Fruit fly (Drosophila melanogaster): Measurements from ENCODE around the gene Ssdp.

Ssdp gene

dm6 chr3R:18168398-18168797, 31.0 kb downstream of the Ssdp start (continued):
- peak; percentile 31 for TF ChIP-seq CG12391 (tag; optimal IDR thresholded peaks at IDR 0.05)
- TF ChIP-seq Rfx (GFP tag; IDR thresholded peaks at IDR 0.05), result peak; percentile 74
- peak; percentile 25; the same call in 1 of the 2 replicates for TF ChIP-seq MBD-R2 (GFP tag; IDR thresholded peaks at IDR 0.05)
- no peak; the same call in 2 of the 3 replicates for TF ChIP-seq B-H1 (GFP tag; IDR thresholded peaks at IDR 0.05)
- peak; percentile 16; the same call in 1 of the 2 replicates for TF ChIP-seq lmd (GFP tag; IDR thresholded peaks at IDR 0.05)
- no peak for TF ChIP-seq knrl (GFP tag; IDR thresholded peaks at IDR 0.05; ENCODE audit: partially characterized antibody)
- no peak for TF ChIP-seq CG10979 (tag; optimal IDR thresholded peaks at IDR 0.05)
- TF ChIP-seq nerfin-2 (GFP tag; IDR thresholded peaks at IDR 0.05; ENCODE audit: partially characterized antibody), result no peak
- no peak for TF ChIP-seq CG10267 (tag; optimal IDR thresholded peaks at IDR 0.05)
- TF ChIP-seq CG4730 (GFP tag; IDR thresholded peaks at IDR 0.05), result no peak
- TF ChIP-seq H2.0 (GFP tag; IDR thresholded peaks at IDR 0.05), result no peak
- peak; percentile 75 for TF ChIP-seq kah (GFP tag; optimal IDR thresholded peaks at IDR 0.05)
- peak; percentile 3 for TF ChIP-seq CG14710 (tag; optimal IDR thresholded peaks at IDR 0.05)
- no peak for TF ChIP-seq CG3838 (GFP tag; optimal IDR thresholded peaks at IDR 0.05)
- TF ChIP-seq grau (tag; optimal IDR thresholded peaks at IDR 0.05), result no peak
- 0 out of 2 replicates have a peak, but pooled peaks have one; percentile 11 for TF ChIP-seq CG6689 (GFP tag; IDR thresholded peaks at IDR 0.05)
- TF ChIP-seq Hr78 (GFP tag; optimal IDR thresholded peaks at IDR 0.05), result no peak
- TF ChIP-seq Gsc (GFP tag; IDR thresholded peaks at IDR 0.05), result no peak
- no peak for TF ChIP-seq ac (GFP tag; optimal IDR thresholded peaks at IDR 0.05)
- TF ChIP-seq CG11560 (tag; IDR thresholded peaks at IDR 0.05), result no peak
- TF ChIP-seq tup (GFP tag; optimal IDR thresholded peaks at IDR 0.05), result no peak
- TF ChIP-seq CG2199 (GFP tag; IDR thresholded peaks at IDR 0.05), result no peak
- TF ChIP-seq NfI (GFP tag; optimal IDR thresholded peaks at IDR 0.05), result peak; percentile 45
- peak; percentile 56; the same call in 1 of the 2 replicates for TF ChIP-seq slbo (GFP tag; IDR thresholded peaks at IDR 0.05)
- TF ChIP-seq gsb-n (tag; optimal IDR thresholded peaks at IDR 0.05), result no peak
- TF ChIP-seq CG14014 (GFP tag; IDR thresholded peaks at IDR 0.05), result peak; percentile 15; the same call in 1 of the 2 replicates
- no peak for TF ChIP-seq hth (optimal IDR thresholded peaks at IDR 0.05)
- TF ChIP-seq CG9932 (GFP tag; IDR thresholded peaks at IDR 0.05), result peak; percentile 70
- no peak for TF ChIP-seq wek (GFP tag; optimal IDR thresholded peaks at IDR 0.05)
- no peak for TF ChIP-seq z (GFP tag; IDR thresholded peaks at IDR 0.05)
- no peak for TF ChIP-seq esg (GFP tag; conservative IDR thresholded peaks at IDR 0.05)
- TF ChIP-seq pnt (GFP tag; optimal IDR thresholded peaks at IDR 0.05), result no peak
- TF ChIP-seq CG11085 (GFP tag; IDR thresholded peaks at IDR 0.05), result no peak
- TF ChIP-seq Lpt (GFP tag; optimal IDR thresholded peaks at IDR 0.05), result no peak
- no peak for TF ChIP-seq ewg (GFP tag; optimal IDR thresholded peaks at IDR 0.05)
- no peak for TF ChIP-seq CG12299 (tag; optimal IDR thresholded peaks at IDR 0.05)
- TF ChIP-seq CG31441 (GFP tag; IDR thresholded peaks at IDR 0.05), result no peak
- no peak for TF ChIP-seq CG31388 (GFP tag; optimal IDR thresholded peaks at IDR 0.05)
- no peak for TF ChIP-seq maf-S (GFP tag; optimal IDR thresholded peaks at IDR 0.05)
- TF ChIP-seq CG8281 (tag; optimal IDR thresholded peaks at IDR 0.05), result no peak
- TF ChIP-seq CG6683 (GFP tag; optimal IDR thresholded peaks at IDR 0.05), result no peak
- no peak for TF ChIP-seq CG13123 (GFP tag; optimal IDR thresholded peaks at IDR 0.05)
- TF ChIP-seq Hand (GFP tag; optimal IDR thresholded peaks at IDR 0.05), result peak; percentile 55
- TF ChIP-seq B-H2 (GFP tag; optimal IDR thresholded peaks at IDR 0.05), result peak; percentile 55
- TF ChIP-seq rib (GFP tag; IDR thresholded peaks at IDR 0.05), result 0 out of 2 replicates have a peak, but pooled peaks have one; percentile 9
- TF ChIP-seq ham (GFP tag; IDR thresholded peaks at IDR 0.05), result no peak
- no peak for TF ChIP-seq fd3F (GFP tag; optimal IDR thresholded peaks at IDR 0.05)
- no peak for TF ChIP-seq Blimp-1 (GFP tag; optimal IDR thresholded peaks at IDR 0.05)
- TF ChIP-seq ERR (GFP tag; optimal IDR thresholded peaks at IDR 0.05), result no peak
- peak; percentile 23 for TF ChIP-seq CG7839 (tag; optimal IDR thresholded peaks at IDR 0.05)
- no peak for TF ChIP-seq Dip2 (GFP tag; IDR thresholded peaks at IDR 0.05)

All from whole organism, embryonic.